Worm (Caenorhabditis elegans) whole organism, late embryonic: Measurements from ENCODE around the gene H12D21.10.

ENCODE experiments used
- ama-1 ChIP-seq: fragments of 150-350 bp; optimal IDR thresholded peaks from 2 replicates; lab custom pipeline; 2014
- ceh-18 ChIP-seq: sonication (generic microtip); optimal IDR thresholded peaks from 2 replicates; lab custom pipeline; 2016; ENCODE audit warnings: missing genetic modification characterization, missing compliant biosample characterization
- ceh-30 ChIP-seq: fragments of 150-350 bp; optimal IDR thresholded peaks from 2 replicates; lab custom pipeline; 2014; ENCODE audit warnings: missing biosample characterization, missing genetic modification characterization
- elt-2 ChIP-seq: sonication (generic microtip); optimal IDR thresholded peaks from 2 replicates; lab custom pipeline; 2016; ENCODE audit warnings: missing genetic modification reagents, missing genetic modification characterization, missing compliant biosample characterization
- nfya-1 ChIP-seq: sonication (generic microtip); optimal IDR thresholded peaks from 2 replicates; lab custom pipeline; 2017; ENCODE audit warnings: missing genetic modification characterization, mild to moderate bottlenecking, missing compliant biosample characterization, antibody characterized with exemption, moderate library complexity
- tbx-7 ChIP-seq: sonication (generic microtip); optimal IDR thresholded peaks from 2 replicates; lab custom pipeline; 2016; ENCODE audit warnings: missing genotype, missing genetic modification characterization, missing compliant biosample characterization
- ttx-3 ChIP-seq: sonication (generic microtip); optimal IDR thresholded peaks from 2 replicates; lab custom pipeline; 2016; ENCODE audit warnings: missing genetic modification reagents, missing genetic modification characterization, missing compliant biosample characterization
- unc-3 ChIP-seq, 2 experiments: fragments of 200-800 bp in 1 of 2; sonication (Bioruptor generic) in 1 of 2; sonication (generic microtip) in 1 of 2; conservative IDR thresholded peaks in 1 of 2; optimal IDR thresholded peaks in 1 of 2; 2 replicates each; pipeline versions ENCODE4 v1.3.6 to Lab custom; 2016 to 2022; ENCODE audit warnings: missing compliant biosample characterization in 2 of 2, missing genetic modification characterization in 2 of 2, missing genetic modification reagents in 1 of 2

DNA sequence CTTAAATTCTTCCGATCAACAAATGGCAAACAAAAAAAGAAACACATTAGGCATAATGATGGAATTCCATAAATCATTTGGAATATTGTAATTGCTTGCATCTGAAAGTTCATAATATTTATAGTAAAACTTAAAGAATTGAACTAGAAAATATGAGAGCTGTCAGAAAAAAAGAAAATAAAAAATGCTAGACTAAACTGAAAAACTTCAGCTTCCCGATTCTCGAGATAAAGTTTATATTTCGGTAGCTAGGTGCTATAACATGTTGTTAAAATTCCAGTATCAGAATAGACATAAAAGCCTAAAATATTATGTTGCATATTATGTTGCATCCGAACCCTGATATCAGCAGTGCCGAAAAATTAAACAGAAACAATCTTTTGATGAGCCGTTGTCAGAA lies 24.5 kb downstream of the H12D21.10 start, which contains the start of gene srg-54:
- TF ChIP-seq ttx-3 (no peak), unc-3 (GFP tag; conservative IDR thresholded peaks at IDR 0.05; lab: Robert Waterston, UW) (no peak), unc-3 (tag; optimal IDR thresholded peaks at IDR 0.05; lab: Kevin White, UChicago) (no peak), tbx-7 (no peak), elt-2 (tag; lab: Kevin White, UChicago) (no peak), nfya-1 (tag; lab: Kevin White, UChicago) (no peak), ceh-30 (no peak), ama-1 (lab: Kevin White, UChicago) (no peak), ceh-18 (tag; lab: Kevin White, UChicago) (no peak)
